Fruit fly (Drosophila melanogaster) whole organism, pupa: ENCODE results near the gene CG6661.

Experiments used
- CG17806 ChIP-seq: fragments of 200-800 bp; sonication (Bioruptor generic); optimal IDR thresholded peaks from 2 replicates; lab custom pipeline; 2018; ENCODE audit warnings: missing biosample characterization, mild to moderate bottlenecking, missing genetic modification characterization, moderate library complexity
- CG8159 ChIP-seq: fragments of 200-800 bp; sonication (Bioruptor generic); optimal IDR thresholded peaks from 3 replicates; lab custom pipeline; 2018; ENCODE audit warnings: missing biosample characterization, mild to moderate bottlenecking, missing genetic modification characterization, moderate library complexity
- Pif1A ChIP-seq: fragments of 200-800 bp; sonication (Bioruptor generic); optimal IDR thresholded peaks from 3 replicates; lab custom pipeline; 2016; ENCODE audit warnings: missing biosample characterization, missing genetic modification characterization

DNA sequence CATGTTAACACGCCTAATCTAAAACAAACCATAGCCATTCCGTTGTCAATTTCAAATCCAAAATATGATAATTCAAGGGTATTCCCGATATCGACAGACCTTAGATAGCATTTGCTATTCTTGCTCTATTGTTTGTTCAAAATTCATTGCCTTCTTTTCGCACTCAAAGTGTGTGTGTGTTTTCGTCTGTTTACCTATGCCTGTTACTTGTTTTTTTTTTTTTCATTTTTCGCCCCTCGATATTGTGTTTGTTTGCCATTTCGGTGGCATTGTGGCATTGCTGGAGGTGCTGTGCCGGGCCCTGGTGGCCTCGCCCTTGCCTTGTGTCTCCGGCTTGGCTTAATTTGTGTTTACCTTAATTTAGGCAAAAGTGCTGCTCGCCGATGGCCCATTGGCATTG lies 22.2 kb downstream of the CG6661 start:
- TF ChIP-seq CG8159 (tag; lab: Kevin White, UChicago) (no peak), Pif1A (GFP tag; lab: Kevin White, UChicago) (no peak), CG17806 (tag; lab: Kevin White, UChicago) (no peak)
